Fruit fly (Drosophila melanogaster) whole organism, pupa: ENCODE measurements around the gene BG642167.

Source experiments
- CG10348 ChIP-seq: fragments of 200-800 bp; sonication (Bioruptor generic); IDR thresholded peaks from 2 replicates; pipeline ENCODE4 v1.3.6; 2022; ENCODE audit warnings: missing biosample characterization, missing genetic modification characterization
- CG13204 ChIP-seq: fragments of 200-800 bp; sonication (Bioruptor generic); optimal IDR thresholded peaks from 2 replicates; lab custom pipeline; 2018; ENCODE audit warnings: missing biosample characterization, mild to moderate bottlenecking, missing genetic modification characterization, moderate library complexity
- CG32121 ChIP-seq: fragments of 200-800 bp; sonication (Bioruptor generic); IDR thresholded peaks from 2 replicates; pipeline ENCODE4 v1.3.6; 2022; ENCODE audit warnings: missing biosample characterization, missing genetic modification characterization
- CG8159 ChIP-seq: fragments of 200-800 bp; sonication (Bioruptor generic); optimal IDR thresholded peaks from 3 replicates; lab custom pipeline; 2018; ENCODE audit warnings: missing biosample characterization, mild to moderate bottlenecking, missing genetic modification characterization, moderate library complexity
- CG8301 ChIP-seq: fragments of 200-800 bp; sonication (Bioruptor generic); optimal IDR thresholded peaks from 2 replicates; lab custom pipeline; 2018; ENCODE audit warnings: missing biosample characterization, mild to moderate bottlenecking, missing genetic modification characterization
- CG9948 ChIP-seq: fragments of 200-800 bp; sonication (Bioruptor generic); optimal IDR thresholded peaks from 2 replicates; lab custom pipeline; 2018; ENCODE audit warnings: missing biosample characterization, mild to moderate bottlenecking, missing genetic modification characterization, moderate library complexity
- D1 ChIP-seq: fragments of 200-800 bp; sonication (Bioruptor generic); optimal IDR thresholded peaks from 2 replicates; lab custom pipeline; 2018; ENCODE audit warnings: missing biosample characterization, mild to moderate bottlenecking, missing genetic modification characterization, moderate library complexity
- Pif1A ChIP-seq: fragments of 200-800 bp; sonication (Bioruptor generic); optimal IDR thresholded peaks from 3 replicates; lab custom pipeline; 2016; ENCODE audit warnings: missing biosample characterization, missing genetic modification characterization
- Pif1B ChIP-seq: fragments of 200-800 bp; sonication (Bioruptor generic); optimal IDR thresholded peaks from 3 replicates; lab custom pipeline; 2016; ENCODE audit warnings: missing biosample characterization, missing genetic modification characterization
- Snoo ChIP-seq: fragments of 200-800 bp; sonication (Bioruptor generic); optimal IDR thresholded peaks from 3 replicates; lab custom pipeline; 2017; ENCODE audit warnings: missing biosample characterization, mild to moderate bottlenecking, missing genetic modification characterization, inconsistent platforms
- fd96Ca ChIP-seq: fragments of 200-800 bp; sonication (Bioruptor generic); IDR thresholded peaks from 3 replicates; pipeline ENCODE4 v1.3.6; 2022; ENCODE audit warnings: missing biosample characterization, missing genetic modification characterization
- rn ChIP-seq: fragments of 200-800 bp; sonication (Bioruptor generic); IDR thresholded peaks from 2 replicates; pipeline ENCODE4 v1.3.6; 2022; ENCODE audit warnings: missing biosample characterization, missing genetic modification characterization

DNA sequence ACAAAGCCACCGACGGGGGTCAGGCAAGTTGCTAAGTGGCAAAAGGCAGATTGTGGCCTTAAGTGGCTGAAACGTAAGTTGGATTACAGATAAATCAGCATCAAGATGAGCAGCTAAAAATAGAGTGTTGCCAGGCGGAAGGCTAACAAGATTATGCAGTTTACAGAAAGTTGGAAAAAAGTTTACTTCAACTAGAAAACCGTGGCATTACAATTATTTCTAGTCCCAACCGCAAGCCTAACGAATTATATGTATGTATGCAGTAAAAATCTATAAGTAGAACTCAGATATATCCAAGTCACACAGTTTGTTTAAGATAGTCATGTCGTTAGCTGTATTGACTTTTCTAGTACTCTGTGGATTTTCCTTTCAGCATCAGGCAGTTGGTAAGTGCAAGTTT is at the start of gene BG642167:
- TF ChIP-seq CG8159 (tag; lab: Kevin White, UChicago) (no peak), CG13204 (GFP tag; lab: Kevin White, UChicago) (no peak), Pif1A (no peak), Snoo (tag; lab: Kevin White, UChicago) (no peak), fd96Ca (GFP tag; lab: Robert Waterston, UW) (no peak), rn (GFP tag; lab: Robert Waterston, UW) (no peak), D1 (tag; lab: Kevin White, UChicago) (no peak), Pif1B (GFP tag; lab: Kevin White, UChicago) (no peak), CG9948 (tag; lab: Kevin White, UChicago) (no peak), CG10348 (no peak), CG8301 (tag; lab: Kevin White, UChicago) (no peak), CG32121 (GFP tag; lab: Robert Waterston, UW) (no peak)
